Worm (Caenorhabditis elegans) whole organism, L4/young adult: Measurements from ENCODE around the gene srh-192.
"Not testable (repeated sequence)": the region's sequence is repeated elsewhere in the genome, so short reads cannot be mapped to it uniquely, and the experiment has no call there.

Experiments used
- W03F9.2 ChIP-seq: fragments of 150-350 bp; optimal IDR thresholded peaks from 2 replicates; lab custom pipeline; 2014; ENCODE audit warnings: missing biosample characterization, missing genetic modification characterization
- dao-5 ChIP-seq: sonication (generic microtip); optimal IDR thresholded peaks from 2 replicates; lab custom pipeline; 2016; ENCODE audit warnings: missing genotype, missing genetic modification characterization, moderate library complexity, missing compliant biosample characterization
- him-1 ChIP-seq: sonication (generic microtip); optimal IDR thresholded peaks from 2 replicates; lab custom pipeline; 2016; ENCODE audit warnings: missing genotype, missing genetic modification reagents, missing genetic modification characterization, missing compliant biosample characterization

Gene srh-192

DNA sequence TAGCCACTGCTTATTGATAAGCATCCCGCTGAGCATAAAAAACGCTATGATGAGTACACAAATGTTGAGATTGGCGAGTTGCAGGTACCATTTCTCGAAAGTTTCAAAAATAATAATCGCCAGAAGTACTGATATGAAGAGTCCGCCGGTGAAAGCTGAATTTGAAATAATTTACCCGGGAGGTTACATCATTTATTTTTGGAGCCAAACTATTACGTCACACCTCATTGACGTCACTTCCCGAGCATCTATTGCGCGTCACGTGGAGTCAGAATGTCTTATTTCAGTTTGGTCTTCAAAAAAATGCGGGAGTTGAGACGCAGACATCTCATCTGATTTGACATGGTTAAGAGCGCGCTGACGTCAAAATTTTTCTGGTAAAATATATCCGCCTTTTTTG, 15.9 kb upstream of the srh-192 start:
- TF ChIP-seq W03F9.2 = no peak

DNA sequence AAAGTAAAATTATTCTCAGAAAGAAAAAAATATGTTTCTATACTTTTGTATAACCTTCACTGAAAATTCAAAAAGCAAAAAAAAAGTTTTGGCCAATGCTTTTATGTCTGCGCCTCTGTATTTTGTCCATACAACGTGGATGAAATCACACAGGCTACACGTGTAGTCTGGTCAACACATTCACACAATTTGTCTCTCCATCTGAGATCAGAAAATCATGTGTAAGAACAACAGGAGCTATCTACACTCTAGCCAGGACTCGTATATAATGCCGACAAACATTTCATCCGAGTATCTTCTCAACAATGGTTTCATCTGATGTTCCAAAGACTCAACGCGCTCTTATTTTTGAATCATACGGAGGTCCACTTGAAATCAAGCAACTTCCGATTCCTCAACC, 11.9 kb upstream of the srh-192 start, which contains the start of gene D2063.1:
Gene D2063.1, plus strand, starts transcription at position 281 of the 400 bp plus-strand sequence.
- no peak for TF ChIP-seq W03F9.2
- TF ChIP-seq dao-5 (tag; lab: Kevin White, UChicago) = no peak

DNA sequence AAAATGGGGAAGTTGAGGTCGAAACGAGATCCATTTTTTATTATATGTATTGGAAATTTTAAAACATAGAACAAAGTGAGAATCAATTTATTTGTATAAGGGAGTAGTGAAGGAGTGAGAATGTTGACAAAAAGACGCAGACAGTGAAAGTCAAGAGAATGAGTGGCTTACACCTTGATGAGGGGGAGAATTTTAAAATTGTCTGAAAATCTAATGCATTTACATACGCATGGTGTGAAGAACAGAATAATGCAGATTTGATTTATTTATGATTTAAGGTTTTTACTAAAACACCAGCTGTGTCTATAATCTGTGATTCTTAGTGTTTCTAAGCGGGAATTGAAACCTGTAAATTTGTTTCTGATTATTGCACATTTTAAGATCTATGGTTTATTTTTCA, 10.5 kb upstream of the srh-192 start, which contains the start of gene nhr-125:
Gene nhr-125, minus strand, starts transcription at position 101 of the 400 bp plus-strand sequence.
- TF ChIP-seq him-1 (no peak), dao-5 (tag; lab: Kevin White, UChicago) (no peak), W03F9.2 (no peak)

DNA sequence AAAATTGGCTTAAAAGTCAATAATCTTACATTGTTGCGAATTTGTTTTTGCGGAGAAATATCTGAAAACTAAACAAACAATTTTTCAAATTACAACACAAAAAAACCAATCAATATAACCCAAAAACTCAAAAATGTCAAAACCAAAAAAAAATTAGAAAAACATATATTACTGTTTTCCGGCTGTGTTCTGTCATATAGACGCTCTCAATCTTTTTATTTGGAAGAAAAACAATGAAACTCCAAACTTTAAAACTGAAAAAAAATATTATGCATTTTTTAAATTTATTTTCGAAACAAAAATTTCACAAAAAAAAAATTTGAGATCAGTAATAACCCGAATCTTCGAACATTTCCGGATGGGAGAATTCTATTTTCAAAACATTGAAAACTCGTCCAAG, 7.7 kb upstream of the srh-192 start, which contains the start of gene R02D1.2:
Gene R02D1.2, minus strand, starts transcription at position 101 of the 400 bp plus-strand sequence.
- TF ChIP-seq W03F9.2 (no peak), him-1 (no peak), dao-5 (tag; lab: Kevin White, UChicago) (no peak)

DNA sequence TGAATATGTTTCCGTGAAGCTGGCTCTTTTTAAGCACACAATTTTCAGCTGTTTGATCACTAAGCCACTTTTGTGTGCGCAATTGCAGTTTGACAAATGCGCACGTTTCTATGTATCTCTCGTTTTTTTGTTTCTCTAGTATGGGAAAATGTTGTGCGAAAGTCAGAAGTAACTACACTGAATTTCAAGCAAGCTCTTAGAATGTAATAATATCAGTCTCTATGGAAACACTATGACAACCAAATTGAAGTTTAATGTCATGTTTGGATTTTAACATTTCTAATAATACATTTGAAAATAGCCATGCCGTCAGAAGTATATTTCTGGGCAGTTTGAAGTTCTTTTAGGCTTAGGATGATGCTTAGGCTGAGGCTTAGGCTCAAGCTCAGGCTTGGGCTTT, 4.9 kb upstream of the srh-192 start, which contains the start of gene ZC132.9:
Gene ZC132.9, minus strand, starts transcription at position 101 of the 400 bp plus-strand sequence.
- TF ChIP-seq him-1 = no peak
- no peak for TF ChIP-seq W03F9.2
- no peak for TF ChIP-seq dao-5 (tag; lab: Kevin White, UChicago)

DNA sequence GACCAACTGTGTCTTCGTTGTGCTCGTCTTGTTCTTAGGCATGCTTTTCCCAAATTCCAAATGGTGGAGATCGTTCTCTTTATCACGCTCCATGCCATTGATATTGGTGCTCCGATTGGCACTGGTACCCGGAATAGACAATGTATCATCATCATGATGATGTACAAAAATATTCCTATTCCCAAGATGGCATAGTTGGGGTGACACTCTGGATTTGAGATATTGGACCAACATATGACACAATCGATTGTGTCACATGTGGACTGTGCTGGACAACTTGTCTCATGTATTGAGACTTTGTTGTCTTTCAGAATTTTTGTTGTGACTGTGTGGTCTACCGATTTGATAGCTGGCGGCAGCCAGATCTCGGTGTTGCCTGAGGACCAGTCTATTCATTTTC, 10.7 kb downstream of the srh-192 start:
- TF ChIP-seq W03F9.2 (no peak), dao-5 (tag; lab: Kevin White, UChicago) (no peak), him-1 (no peak)

DNA sequence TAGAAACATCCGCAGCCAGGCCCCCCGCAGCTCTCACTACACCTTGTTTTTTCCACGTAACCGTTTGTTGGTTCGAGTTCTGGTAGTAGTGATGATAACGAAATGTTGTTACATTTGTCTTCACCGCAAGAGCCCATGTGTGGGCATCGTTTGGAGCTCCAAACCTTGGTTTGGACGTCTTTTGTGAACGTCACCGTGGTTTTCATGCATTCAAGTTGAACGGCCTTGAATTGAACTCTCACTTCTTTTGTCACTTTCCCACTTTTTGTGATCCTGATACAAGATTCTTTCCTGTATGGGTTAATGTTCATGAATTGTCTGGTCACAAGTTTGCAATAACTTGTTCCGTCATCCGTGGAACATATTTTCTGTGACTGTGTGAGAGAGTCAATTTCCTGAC, 11.2 kb downstream of the srh-192 start:
- no peak for TF ChIP-seq W03F9.2
- no peak for TF ChIP-seq him-1
- TF ChIP-seq dao-5 (tag; lab: Kevin White, UChicago) = no peak

DNA sequence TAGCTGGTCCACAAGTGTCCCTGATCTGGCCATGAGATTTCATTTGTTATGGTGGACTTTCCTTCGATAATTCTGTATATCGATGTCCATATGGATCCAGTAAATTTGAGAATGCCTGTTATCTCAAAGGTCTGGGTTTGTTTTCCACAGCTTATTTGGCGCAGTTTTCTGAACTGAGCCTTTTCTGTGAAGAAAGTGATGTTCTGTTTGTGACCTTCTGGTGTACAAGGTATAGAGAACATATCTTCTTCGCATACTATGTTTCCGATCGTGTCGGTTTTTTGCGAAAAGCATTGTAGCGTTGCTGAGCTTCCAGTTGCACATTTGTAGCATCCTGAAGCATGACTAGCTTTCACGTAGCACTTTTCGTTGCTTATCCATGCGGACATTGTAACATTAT, 12.1 kb downstream of the srh-192 start:
- TF ChIP-seq dao-5 (tag; lab: Kevin White, UChicago) (no peak), him-1 (no peak), W03F9.2 (no peak)

DNA sequence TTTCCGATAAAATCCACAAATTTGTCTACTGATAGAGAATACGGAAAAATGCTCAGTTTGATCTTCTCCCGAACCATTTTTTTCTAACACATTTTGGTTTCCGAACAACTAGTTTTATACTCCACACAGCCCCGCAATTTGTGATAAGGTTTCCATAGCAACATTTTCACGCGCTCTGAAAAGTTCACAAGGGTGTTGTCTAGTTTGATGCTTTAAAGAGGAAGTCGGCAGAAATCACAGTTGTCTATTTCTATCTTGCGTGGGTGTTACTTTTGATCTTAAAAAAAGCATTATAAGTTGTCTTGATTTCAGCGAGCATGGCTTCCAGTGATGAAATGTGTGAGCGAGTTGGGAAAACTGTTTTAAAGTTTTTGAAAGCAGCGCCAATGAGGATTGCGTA, 15.2 kb downstream of the srh-192 start, which contains the start of gene ZC132.3:
Gene ZC132.3, minus strand, starts transcription at position 101 of the 400 bp plus-strand sequence.
- TF ChIP-seq dao-5 (tag; lab: Kevin White, UChicago) (no peak), W03F9.2 (no peak), him-1 (no peak)

DNA sequence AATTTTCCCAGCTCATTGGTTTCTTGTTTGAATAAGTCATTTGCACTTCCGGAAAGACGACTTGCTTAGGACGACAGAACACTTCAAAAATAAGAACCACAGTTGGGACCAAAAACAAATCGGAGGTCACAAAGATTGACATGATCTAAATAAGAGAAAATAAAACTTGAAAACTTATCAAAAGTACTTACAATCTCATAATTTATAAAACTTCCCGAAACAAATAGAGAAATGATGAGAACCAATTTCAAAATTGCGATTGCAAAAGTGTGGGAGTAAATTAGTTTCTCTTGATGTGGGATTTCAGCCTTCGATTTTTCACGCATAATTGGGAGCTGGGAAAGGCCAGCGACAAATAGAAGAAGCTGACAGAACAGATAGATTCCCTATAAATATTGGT, 16.4 kb downstream of the srh-192 start, which contains the start of gene ZC132.11:
Gene ZC132.11, minus strand, starts transcription at position 101 of the 400 bp plus-strand sequence.
- TF ChIP-seq him-1 (no peak), W03F9.2 (no peak), dao-5 (tag; lab: Kevin White, UChicago) (no peak)

DNA sequence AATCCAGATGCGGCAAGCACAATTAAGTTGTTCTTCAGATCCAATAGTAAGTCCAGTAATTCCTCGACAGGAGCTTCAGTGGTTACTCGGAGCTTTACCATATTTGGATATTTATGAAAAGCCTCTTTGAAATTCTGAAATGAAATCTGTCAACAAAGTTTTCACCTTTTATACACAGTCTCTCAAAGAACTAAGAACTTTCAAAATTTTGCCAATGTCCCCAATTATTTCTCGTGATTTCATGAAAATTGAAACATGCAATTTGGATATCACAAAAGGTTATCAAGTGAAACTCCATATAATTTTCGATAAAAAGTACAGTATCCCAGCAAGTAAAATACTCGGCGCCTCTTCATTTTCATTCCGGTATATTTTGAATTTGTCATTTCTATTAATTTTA, 19.0 kb downstream of the srh-192 start, which contains the start of gene F47D2.11:
Gene F47D2.11, minus strand, starts transcription at position 101 of the 400 bp plus-strand sequence.
- no peak for TF ChIP-seq W03F9.2
- no peak for TF ChIP-seq him-1
- no peak for TF ChIP-seq dao-5 (tag; lab: Kevin White, UChicago)

DNA sequence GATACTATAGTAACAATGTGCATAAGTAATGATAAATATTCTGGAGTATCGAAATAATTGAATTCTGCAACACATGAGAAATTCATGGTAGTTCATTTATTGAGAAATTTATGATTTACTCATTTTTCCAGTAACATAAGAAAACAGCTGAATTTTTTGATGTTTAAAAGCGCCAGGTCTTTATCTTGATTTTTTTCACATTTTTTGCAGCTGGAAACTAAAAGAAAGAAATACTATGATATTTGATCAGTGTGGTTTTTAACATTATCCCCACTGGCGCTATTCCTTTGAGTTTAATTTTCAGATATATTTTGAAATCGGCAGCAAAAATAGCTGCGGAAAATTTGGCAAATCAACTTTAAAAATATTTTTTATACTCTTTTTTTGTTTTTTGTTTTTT, 21.5 kb downstream of the srh-192 start, which contains the start of gene srh-194:
Gene srh-194, minus strand, starts transcription at position 101 of the 400 bp plus-strand sequence.
- TF ChIP-seq dao-5 (tag; lab: Kevin White, UChicago); him-1; W03F9.2: not testable (repeated sequence)

DNA sequence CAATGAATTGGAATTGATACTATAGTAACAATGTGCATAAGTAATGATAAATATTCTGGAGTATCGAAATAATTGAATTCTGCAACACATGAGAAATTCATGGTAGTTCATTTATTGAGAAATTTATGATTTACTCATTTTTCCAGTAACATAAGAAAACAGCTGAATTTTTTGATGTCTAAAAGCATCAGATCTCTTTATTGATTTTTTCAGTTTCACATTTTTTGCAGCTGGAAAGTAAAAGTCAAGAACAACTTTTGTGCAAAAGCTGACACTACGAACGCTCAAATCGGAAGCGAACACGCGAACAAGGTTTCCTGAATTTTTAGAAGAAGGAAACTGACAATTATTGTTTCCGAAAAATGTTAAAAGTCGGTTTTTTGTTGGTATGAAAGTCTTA, 24.9 kb downstream of the srh-192 start, which contains the start of gene srh-193:
Gene srh-193, minus strand, starts transcription at position 101 of the 400 bp plus-strand sequence.
- TF ChIP-seq him-1; dao-5 (tag; lab: Kevin White, UChicago); W03F9.2: not testable (repeated sequence)

DNA sequence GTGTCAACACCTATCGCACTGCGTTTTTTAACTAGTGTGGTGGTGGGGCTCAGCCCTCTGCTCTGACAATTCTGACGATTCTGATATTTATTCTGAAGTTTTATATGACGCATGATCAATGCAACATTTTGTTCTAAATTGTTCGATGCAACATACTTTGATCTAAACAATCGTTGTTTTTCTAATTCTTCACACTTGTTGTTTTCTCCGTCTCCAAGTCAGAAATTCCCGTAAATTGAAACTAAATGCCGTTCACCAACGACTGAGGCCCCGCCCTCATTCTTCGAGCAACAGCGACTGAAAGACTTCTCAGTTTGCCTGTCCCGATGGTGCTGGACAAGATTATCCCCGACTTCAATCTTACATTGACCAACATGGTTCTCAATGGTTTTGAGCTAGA, 30.2 kb downstream of the srh-192 start, which contains the start of gene srt-19:
Gene srt-19, plus strand, starts transcription at position 301 of the 400 bp plus-strand sequence.
- TF ChIP-seq dao-5 (tag; lab: Kevin White, UChicago); him-1; W03F9.2: not testable (repeated sequence)

DNA sequence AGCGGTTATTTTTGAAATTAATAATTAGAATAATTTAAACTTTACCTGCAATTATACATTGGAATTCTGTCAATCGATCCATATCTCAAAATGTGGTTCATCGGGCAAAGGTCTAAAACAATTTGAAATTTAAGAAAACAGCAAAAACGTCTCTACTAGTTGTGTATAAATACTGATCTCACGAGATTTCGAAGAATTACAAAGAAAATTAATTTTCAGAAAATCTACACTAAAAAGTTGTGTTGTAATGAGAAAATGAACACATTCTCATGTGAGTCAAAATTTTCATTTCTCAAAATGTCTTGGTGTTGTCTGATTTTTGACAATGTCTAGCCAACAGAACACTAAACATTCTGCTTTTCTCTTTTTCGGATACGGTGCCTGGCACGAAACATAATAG, 33.3 kb downstream of the srh-192 start, which contains the start of gene srt-37:
Gene srt-37, minus strand, starts transcription at position 101 of the 400 bp plus-strand sequence.
- TF ChIP-seq him-1; dao-5 (tag; lab: Kevin White, UChicago); W03F9.2: not testable (repeated sequence)
